Fruit fly (Drosophila melanogaster) whole organism, prepupa: ENCODE measurements around the gene pip.

ENCODE experiments used
- Blimp-1 ChIP-seq: fragments of 200-800 bp; sonication (Bioruptor generic); optimal IDR thresholded peaks from 3 replicates; lab custom pipeline; 2017; ENCODE audit warnings: missing biosample characterization, missing genetic modification characterization, mild to moderate bottlenecking, moderate library complexity, missing genetic modification reagents
- CG10631 ChIP-seq: fragments of 200-800 bp; sonication (Bioruptor generic); optimal IDR thresholded peaks from 2 replicates; lab custom pipeline; 2016; ENCODE audit warnings: missing biosample characterization, missing genetic modification characterization
- CG11294 ChIP-seq: fragments of 200-800 bp; sonication (Bioruptor generic); IDR thresholded peaks from 2 replicates; pipeline ENCODE4 v1.3.6; 2022; ENCODE audit warnings: missing biosample characterization, missing genetic modification characterization
- CG11762 ChIP-seq: fragments of 200-800 bp; sonication (Bioruptor generic); optimal IDR thresholded peaks from 3 replicates; lab custom pipeline; 2016; ENCODE audit warnings: missing biosample characterization, missing genetic modification characterization; ENCODE audit not compliant: insufficient read depth
- CG15336 ChIP-seq: fragments of 200-800 bp; sonication (Bioruptor generic); IDR thresholded peaks from 2 replicates; pipeline ENCODE4 v1.3.6; 2022; ENCODE audit warnings: missing biosample characterization, missing genetic modification characterization
- CG1621 ChIP-seq: fragments of 200-800 bp; sonication (Bioruptor generic); optimal IDR thresholded peaks from 3 replicates; lab custom pipeline; 2018; ENCODE audit warnings: missing biosample characterization, mild to moderate bottlenecking, missing genetic modification characterization
- CG16779 ChIP-seq: fragments of 200-800 bp; sonication (Bioruptor generic); optimal IDR thresholded peaks from 3 replicates; lab custom pipeline; 2017; ENCODE audit warnings: missing biosample characterization, mild to moderate bottlenecking, missing genetic modification characterization
- CG3032 ChIP-seq: fragments of 200-800 bp; optimal IDR thresholded peaks from 2 replicates; lab custom pipeline; 2019; ENCODE audit warnings: missing biosample characterization, mild to moderate bottlenecking, missing genetic modification characterization, moderate library complexity
- CG31627 ChIP-seq: fragments of 200-800 bp; sonication (Bioruptor generic); optimal IDR thresholded peaks from 3 replicates; lab custom pipeline; 2016; ENCODE audit warnings: missing biosample characterization, missing genetic modification characterization
- CG32006 ChIP-seq: fragments of 200-800 bp; sonication (Bioruptor generic); optimal IDR thresholded peaks from 3 replicates; lab custom pipeline; 2017; ENCODE audit warnings: missing biosample characterization, mild to moderate bottlenecking, missing genetic modification characterization
- CG3919 ChIP-seq: fragments of 200-800 bp; sonication (Bioruptor generic); optimal IDR thresholded peaks from 3 replicates; lab custom pipeline; 2016; ENCODE audit warnings: missing biosample characterization, missing genetic modification characterization
- CG4318 ChIP-seq: fragments of 200-800 bp; sonication (Bioruptor generic); optimal IDR thresholded peaks from 3 replicates; lab custom pipeline; 2017; ENCODE audit warnings: missing biosample characterization, mild to moderate bottlenecking, missing genetic modification characterization
- CG6163 ChIP-seq: fragments of 200-800 bp; sonication (Bioruptor generic); IDR thresholded peaks from 3 replicates; pipeline ENCODE4 v1.3.6; 2022; ENCODE audit warnings: missing biosample characterization, missing genetic modification characterization
- CG6276 ChIP-seq: fragments of 200-800 bp; sonication (Bioruptor generic); optimal IDR thresholded peaks from 2 replicates; lab custom pipeline; 2017; ENCODE audit warnings: missing biosample characterization, mild to moderate bottlenecking, missing genetic modification characterization
- CG6808 ChIP-seq: fragments of 200-800 bp; sonication (Bioruptor generic); optimal IDR thresholded peaks from 3 replicates; lab custom pipeline; 2017; ENCODE audit warnings: missing biosample characterization, missing genetic modification characterization, mild to moderate bottlenecking, moderate library complexity, missing genetic modification reagents
- CG7368 ChIP-seq: fragments of 200-800 bp; sonication (Bioruptor generic); optimal IDR thresholded peaks from 3 replicates; lab custom pipeline; 2016; ENCODE audit warnings: missing biosample characterization, missing genetic modification characterization
- CG8119 ChIP-seq: fragments of 200-800 bp; sonication (Bioruptor generic); IDR thresholded peaks from 3 replicates; pipeline ENCODE4 v1.3.6; 2022; ENCODE audit warnings: missing biosample characterization, missing genetic modification characterization
- CG8319 ChIP-seq: fragments of 200-800 bp; sonication (Bioruptor generic); optimal IDR thresholded peaks from 3 replicates; lab custom pipeline; 2016; ENCODE audit warnings: missing biosample characterization, missing genetic modification characterization
- CG8632 ChIP-seq: fragments of 200-800 bp; sonication (Bioruptor generic); optimal IDR thresholded peaks from 3 replicates; lab custom pipeline; 2016; ENCODE audit warnings: missing biosample characterization, missing genetic modification characterization
- CG9139 ChIP-seq: fragments of 200-800 bp; sonication (Bioruptor generic); optimal IDR thresholded peaks from 3 replicates; lab custom pipeline; 2017; ENCODE audit warnings: missing biosample characterization, mild to moderate bottlenecking, missing genetic modification characterization
- Eip78C ChIP-seq: fragments of 200-800 bp; sonication (Bioruptor generic); peaks from one replicate; lab custom pipeline; 2016; ENCODE audit warnings: missing biosample characterization, missing genetic modification characterization
- Gug ChIP-seq: fragments of 200-800 bp; sonication (Bioruptor generic); IDR thresholded peaks from 2 replicates; pipeline ENCODE4 v1.3.6; 2022; ENCODE audit warnings: missing biosample characterization, missing genetic modification characterization
- Hr38 ChIP-seq: sonication (Bioruptor generic); optimal IDR thresholded peaks from 2 replicates; lab custom pipeline; 2016; ENCODE audit warnings: missing biosample characterization, missing genetic modification characterization
- Hr4 ChIP-seq: fragments of 200-800 bp; sonication (Bioruptor generic); optimal IDR thresholded peaks from 3 replicates; lab custom pipeline; 2016; ENCODE audit warnings: missing biosample characterization, missing genetic modification characterization
- Lpt ChIP-seq: fragments of 200-800 bp; sonication (Bioruptor generic); optimal IDR thresholded peaks from 3 replicates; lab custom pipeline; 2016; ENCODE audit warnings: missing biosample characterization, missing genetic modification characterization
- Met ChIP-seq: fragments of 200-800 bp; sonication (Bioruptor generic); optimal IDR thresholded peaks from 3 replicates; lab custom pipeline; 2016; ENCODE audit warnings: missing biosample characterization, missing genetic modification characterization
- OdsH ChIP-seq: fragments of 200-800 bp; sonication (Bioruptor generic); optimal IDR thresholded peaks from 3 replicates; lab custom pipeline; 2016; ENCODE audit warnings: missing biosample characterization, missing genetic modification characterization
- Sox102F ChIP-seq: fragments of 200-800 bp; sonication (Bioruptor generic); optimal IDR thresholded peaks from 2 replicates; lab custom pipeline; 2016; ENCODE audit warnings: missing biosample characterization, mild to moderate bottlenecking, missing genetic modification characterization
- Sox14 ChIP-seq: fragments of 200-800 bp; sonication (Bioruptor generic); optimal IDR thresholded peaks from 3 replicates; lab custom pipeline; 2016; ENCODE audit warnings: missing biosample characterization, missing genetic modification characterization
- Sox15 ChIP-seq: fragments of 200-800 bp; sonication (Bioruptor generic); optimal IDR thresholded peaks from 3 replicates; lab custom pipeline; 2016; ENCODE audit warnings: missing biosample characterization, missing genetic modification characterization
- acj6 ChIP-seq: fragments of 200-800 bp; sonication (Bioruptor generic); optimal IDR thresholded peaks from 3 replicates; lab custom pipeline; 2016; ENCODE audit warnings: missing biosample characterization, missing genetic modification characterization
- dac ChIP-seq: fragments of 200-800 bp; sonication (Bioruptor generic); optimal IDR thresholded peaks from 2 replicates; lab custom pipeline; 2017; ENCODE audit warnings: missing biosample characterization, mild to moderate bottlenecking, missing genetic modification characterization
- dsx ChIP-seq: fragments of 200-800 bp; optimal IDR thresholded peaks from 3 replicates; lab custom pipeline; 2019; ENCODE audit warnings: missing biosample characterization, mild to moderate bottlenecking, missing genetic modification characterization, moderate library complexity; ENCODE audit not compliant: poor library complexity, severe bottlenecking
- eg ChIP-seq: fragments of 200-800 bp; sonication (Bioruptor generic); IDR thresholded peaks from 3 replicates; pipeline ENCODE4 v1.3.6; 2022; ENCODE audit warnings: missing biosample characterization, missing genetic modification characterization
- esn ChIP-seq: fragments of 200-800 bp; sonication (Bioruptor generic); optimal IDR thresholded peaks from 2 replicates; lab custom pipeline; 2016; ENCODE audit warnings: missing biosample characterization, mild to moderate bottlenecking, missing genetic modification characterization, moderate library complexity
- fd59A ChIP-seq: fragments of 200-800 bp; sonication (Bioruptor generic); optimal IDR thresholded peaks from 2 replicates; lab custom pipeline; 2017; ENCODE audit warnings: missing biosample characterization, mild to moderate bottlenecking, missing genetic modification characterization, missing genetic modification reagents
- fkh ChIP-seq: fragments of 200-800 bp; sonication (Bioruptor generic); optimal IDR thresholded peaks from 3 replicates; lab custom pipeline; 2017; ENCODE audit warnings: missing biosample characterization, mild to moderate bottlenecking, missing genetic modification characterization, moderate library complexity
- lz ChIP-seq: fragments of 200-800 bp; sonication (Bioruptor generic); optimal IDR thresholded peaks from 3 replicates; lab custom pipeline; 2016; ENCODE audit warnings: missing biosample characterization, missing genetic modification characterization
- net ChIP-seq: fragments of 200-800 bp; sonication (Bioruptor generic); optimal IDR thresholded peaks from 3 replicates; lab custom pipeline; 2016; ENCODE audit warnings: missing biosample characterization, missing genetic modification characterization
- pdm3 ChIP-seq: fragments of 200-800 bp; sonication (Bioruptor generic); optimal IDR thresholded peaks from 3 replicates; lab custom pipeline; 2016; ENCODE audit warnings: missing biosample characterization, missing genetic modification characterization
- salr ChIP-seq, 2 experiments: fragments of 200-800 bp; sonication (Bioruptor generic); optimal IDR thresholded peaks; 3 replicates each; lab custom pipeline; 2016 to 2018; ENCODE audit warnings: missing biosample characterization in 2 of 2, missing genetic modification characterization in 2 of 2, mild to moderate bottlenecking in 1 of 2
- ss ChIP-seq, 2 experiments: fragments of 200-800 bp; sonication (Bioruptor generic); optimal IDR thresholded peaks; 2 replicates in 1 of 2; 3 replicates in 1 of 2; lab custom pipeline; 2017 to 2018; ENCODE audit warnings: mild to moderate bottlenecking in 2 of 2, missing biosample characterization in 2 of 2, missing genetic modification characterization in 2 of 2, moderate library complexity in 1 of 2
- svp ChIP-seq: fragments of 200-800 bp; sonication (Bioruptor generic); peaks from one replicate; lab custom pipeline; 2016; ENCODE audit warnings: missing biosample characterization, missing genetic modification characterization
- vri ChIP-seq: fragments of 200-800 bp; sonication (Bioruptor generic); optimal IDR thresholded peaks from 3 replicates; lab custom pipeline; 2016; ENCODE audit warnings: missing biosample characterization, mild to moderate bottlenecking, missing genetic modification characterization

Gene pip

DNA sequence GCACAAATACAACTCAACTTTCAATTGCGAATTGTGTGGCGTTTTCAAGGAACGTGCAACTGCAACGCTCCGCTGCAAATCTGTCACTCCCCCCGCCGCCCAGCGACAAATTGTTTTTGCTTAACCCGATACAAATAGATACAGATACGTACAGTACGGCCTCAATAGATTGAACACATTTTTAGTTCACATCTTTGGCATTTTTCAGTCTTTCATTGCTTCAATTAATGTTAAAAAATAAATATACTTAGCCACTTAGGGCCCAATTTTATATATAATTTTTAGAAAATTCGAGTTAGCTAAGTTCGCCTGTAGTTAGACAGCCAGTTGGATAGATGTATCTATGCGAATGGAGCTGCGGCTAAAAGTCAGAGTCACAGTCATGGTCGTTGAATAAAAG is 11.4 kb downstream of the pip start (continued):
- TF ChIP-seq esn (no peak), CG8632 (GFP tag; lab: Kevin White, UChicago) (no peak), CG16779 (no peak), Hr38 (GFP tag; lab: Kevin White, UChicago) (no peak), CG6163 (peak; percentile 74), acj6 (GFP tag; lab: Kevin White, UChicago) (peak; percentile 30), CG6276 (GFP tag; lab: Kevin White, UChicago) (peak; percentile 61), CG9139 (GFP tag; lab: Kevin White, UChicago) (no peak), dsx (GFP tag; lab: Kevin White, UChicago) (no peak), fkh (GFP tag; lab: Kevin White, UChicago) (no peak), CG3032 (tag; lab: Kevin White, UChicago) (no peak), CG1621 (tag; lab: Kevin White, UChicago) (no peak), Blimp-1 (GFP tag; lab: Kevin White, UChicago) (no peak), CG11762 (GFP tag; lab: Kevin White, UChicago) (no peak), CG3919 (GFP tag; lab: Kevin White, UChicago) (peak; percentile 48), CG7368 (no peak), CG15336 (GFP tag; lab: Robert Waterston, UW) (peak; percentile 86), net (GFP tag; lab: Kevin White, UChicago) (peak; percentile 27), CG8119 (GFP tag; lab: Robert Waterston, UW) (peak; percentile 78), Met (GFP tag; lab: Kevin White, UChicago) (no peak), Sox15 (no peak), pdm3 (GFP tag; lab: Kevin White, UChicago) (peak; percentile 36), CG8319 (GFP tag; lab: Kevin White, UChicago) (no peak), salr (GFP tag; optimal IDR thresholded peaks at IDR 0.05; lab: Kevin White, UChicago) (peak in 1 of 2 experiments; percentile 18)

DNA sequence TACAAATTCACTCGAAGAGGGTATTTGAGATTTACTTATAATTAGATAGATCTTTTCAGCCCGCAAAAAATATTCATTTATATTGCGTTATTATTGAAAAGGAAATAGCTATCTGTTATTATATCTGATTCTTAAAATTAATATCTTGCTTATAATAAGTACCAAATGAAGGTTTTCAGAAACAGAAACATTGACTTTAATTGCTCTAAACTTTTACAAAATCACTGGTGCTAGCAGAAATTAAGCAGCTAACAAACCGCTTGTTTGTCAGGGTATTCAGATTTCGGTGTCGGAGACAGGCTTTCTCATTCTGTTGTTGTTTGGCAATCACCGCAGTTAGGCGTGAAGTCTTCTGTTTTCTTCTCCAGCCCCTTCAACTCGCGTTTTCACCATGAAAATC is 20.8 kb downstream of the pip start:
- TF ChIP-seq CG15336 (GFP tag; lab: Robert Waterston, UW) (0 out of 2 replicates have a peak, but pooled peaks have one; percentile 17), Eip78C (GFP tag; lab: Kevin White, UChicago) (peak; percentile 33), fd59A (no peak), Sox102F (GFP tag; lab: Kevin White, UChicago) (no peak), CG32006 (GFP tag; lab: Kevin White, UChicago) (peak; percentile 56), Hr4 (GFP tag; lab: Kevin White, UChicago) (peak; percentile 33), acj6 (GFP tag; lab: Kevin White, UChicago) (no peak), CG10631 (GFP tag; lab: Kevin White, UChicago) (peak; percentile 0), CG4318 (GFP tag; lab: Kevin White, UChicago) (peak; percentile 25)

DNA sequence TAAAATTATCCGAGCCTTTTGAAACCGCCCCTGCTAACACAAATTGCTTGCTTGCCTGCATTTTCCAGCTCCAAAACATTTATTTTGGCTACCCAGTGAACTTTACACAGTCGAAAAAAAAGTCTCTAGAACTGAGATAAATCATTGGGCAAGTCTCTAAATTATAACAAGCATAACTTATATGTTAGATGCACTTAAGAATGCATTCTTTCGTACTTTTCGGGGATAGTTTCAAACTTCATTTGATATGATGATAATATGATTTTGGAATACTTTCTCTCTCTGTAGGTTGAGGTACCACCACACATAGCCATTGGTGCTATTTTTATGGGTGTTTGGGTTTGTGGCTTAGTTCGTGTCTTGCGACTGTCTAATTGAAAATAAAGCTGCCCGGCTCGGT is 22.5 kb downstream of the pip start:
- peak; percentile 25 for TF ChIP-seq Hr38 (GFP tag; lab: Kevin White, UChicago)
- TF ChIP-seq vri (GFP tag; lab: Kevin White, UChicago): no peak
- peak; percentile 78 for TF ChIP-seq net (GFP tag; lab: Kevin White, UChicago)
- no peak for TF ChIP-seq Sox14 (GFP tag; lab: Kevin White, UChicago)
- peak; percentile 91 for TF ChIP-seq Lpt
- no peak for TF ChIP-seq CG8632 (GFP tag; lab: Kevin White, UChicago)
- no peak for TF ChIP-seq fkh (GFP tag; lab: Kevin White, UChicago)
- peak; percentile 87 for TF ChIP-seq Hr4 (GFP tag; lab: Kevin White, UChicago)
- TF ChIP-seq CG16779: peak; percentile 38
- TF ChIP-seq OdsH (GFP tag; lab: Kevin White, UChicago): peak; percentile 68
- no peak for TF ChIP-seq Sox102F (GFP tag; lab: Kevin White, UChicago)
- peak; percentile 88 for TF ChIP-seq CG8119 (GFP tag; lab: Robert Waterston, UW)
- TF ChIP-seq CG11294 (GFP tag; lab: Robert Waterston, UW): peak; percentile 87
- peak; percentile 93 for TF ChIP-seq eg (GFP tag; lab: Robert Waterston, UW)
- TF ChIP-seq pdm3 (GFP tag; lab: Kevin White, UChicago): peak; percentile 76
- TF ChIP-seq CG6276 (GFP tag; lab: Kevin White, UChicago): peak; percentile 85
- peak; percentile 65 for TF ChIP-seq CG4318 (GFP tag; lab: Kevin White, UChicago)
- TF ChIP-seq CG6163: peak; percentile 94
- peak; percentile 39 for TF ChIP-seq svp (GFP tag; lab: Kevin White, UChicago)
- no peak for TF ChIP-seq CG6808 (GFP tag; lab: Kevin White, UChicago)
- TF ChIP-seq CG3919 (GFP tag; lab: Kevin White, UChicago): peak; percentile 70
- peak in 1 of 2 experiments; percentile 73 for TF ChIP-seq salr (GFP tag; optimal IDR thresholded peaks at IDR 0.05; lab: Kevin White, UChicago)
- TF ChIP-seq acj6 (GFP tag; lab: Kevin White, UChicago): peak; percentile 66
- peak; percentile 56 for TF ChIP-seq dac
- TF ChIP-seq lz (GFP tag; lab: Kevin White, UChicago): peak; percentile 15
- TF ChIP-seq ss (GFP tag; optimal IDR thresholded peaks at IDR 0.05; lab: Kevin White, UChicago): no peak
- peak; percentile 65 for TF ChIP-seq CG10631 (GFP tag; lab: Kevin White, UChicago)
- peak; percentile 38 for TF ChIP-seq CG7368
- TF ChIP-seq CG11762 (GFP tag; lab: Kevin White, UChicago): peak; percentile 31
- peak; percentile 83 for TF ChIP-seq Gug (GFP tag; lab: Robert Waterston, UW)
- TF ChIP-seq CG32006 (GFP tag; lab: Kevin White, UChicago): peak; percentile 86
- peak; percentile 16 for TF ChIP-seq CG31627
